Worm (Caenorhabditis elegans) whole organism, L4/young adult: ENCODE data around the gene Y17D7C.1.

ENCODE experiments used
- W03F9.2 ChIP-seq: fragments of 150-350 bp; optimal IDR thresholded peaks from 2 replicates; lab custom pipeline; 2014; ENCODE audit warnings: missing biosample characterization, missing genetic modification characterization
- him-1 ChIP-seq: sonication (generic microtip); optimal IDR thresholded peaks from 2 replicates; lab custom pipeline; 2016; ENCODE audit warnings: missing genotype, missing genetic modification reagents, missing genetic modification characterization, missing compliant biosample characterization

DNA sequence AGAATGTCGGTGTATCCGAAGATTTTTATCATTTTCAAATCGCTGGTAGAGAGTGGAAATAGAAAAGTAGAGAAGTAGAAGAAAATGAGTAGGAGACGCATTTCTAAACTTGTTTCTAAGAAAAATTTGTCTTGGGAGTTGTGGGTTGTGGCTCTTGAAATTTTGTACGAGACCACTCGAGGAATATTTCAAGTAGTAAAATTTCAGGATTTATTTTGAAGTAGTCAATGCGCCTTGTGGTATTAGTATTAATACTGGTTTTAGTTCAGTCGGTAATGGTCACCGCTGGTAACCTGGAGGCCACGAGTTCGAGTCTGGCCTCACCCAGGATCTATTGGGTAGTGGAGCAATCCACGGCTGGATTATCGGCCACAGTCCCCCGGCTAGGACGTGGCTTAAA lies 42.4 kb downstream of the Y17D7C.1 start, which contains the start of gene clec-252:
- TF ChIP-seq him-1 (tag; lab: Kevin White, UChicago) (no peak), W03F9.2 (tag; lab: Kevin White, UChicago) (no peak)
